Worm (Caenorhabditis elegans): ENCODE results near the gene Y55B1BR.8.

- no peak for TF ChIP-seq scrt-1 (GFP tag; IDR thresholded peaks at IDR 0.05)
- no peak for TF ChIP-seq sea-1 (GFP tag; conservative IDR thresholded peaks at IDR 0.05)
- TF ChIP-seq ama-1 (optimal IDR thresholded peaks at IDR 0.05): no peak
- no peak for TF ChIP-seq aly-1 (tag; optimal IDR thresholded peaks at IDR 0.05)
- TF ChIP-seq pes-1 (GFP tag; IDR thresholded peaks at IDR 0.05): no peak
- no peak for TF ChIP-seq tra-4 (tag; optimal IDR thresholded peaks at IDR 0.05)
- TF ChIP-seq hmbx-1 (tag; optimal IDR thresholded peaks at IDR 0.05): no peak
- TF ChIP-seq tbx-11 (GFP tag; IDR thresholded peaks at IDR 0.05): no peak
- no peak for TF ChIP-seq B0310.2 (tag; optimal IDR thresholded peaks at IDR 0.05)
Observed at ce11 chrIII:455793-456192, 11.6 kb downstream of the Y55B1BR.8 start.
